Worm (Caenorhabditis elegans) whole organism, L3 larva: ENCODE results near the gene C33H5.2.

Experiments used
- ama-1 ChIP-seq: fragments of 150-350 bp; optimal IDR thresholded peaks from 2 replicates; lab custom pipeline; 2018
- lin-15B ChIP-seq: fragments of 150-350 bp; optimal IDR thresholded peaks from 2 replicates; lab custom pipeline; 2014; ENCODE audit warnings: missing biosample characterization, missing genetic modification characterization

- TF ChIP-seq ama-1 (lab: Kevin White, UChicago) (no peak), lin-15B (tag; lab: Kevin White, UChicago) (no peak)
Observed at ce11 chrIV:7757245-7757644, 47.6 kb upstream of the C33H5.2 start, which contains the start of gene C46A5.4.
